Worm (Caenorhabditis elegans) whole organism, L2 larva: ENCODE measurements around the gene F56A11.6.

Source experiments
- ceh-16 ChIP-seq: fragments of 150-350 bp; optimal IDR thresholded peaks from 2 replicates; lab custom pipeline; 2014; ENCODE audit warnings: missing biosample characterization, missing genetic modification characterization
- dmd-4 ChIP-seq: sonication (generic microtip); optimal IDR thresholded peaks from 2 replicates; lab custom pipeline; 2017; ENCODE audit warnings: missing biosample characterization, missing genetic modification characterization
- elt-3 ChIP-seq: sonication (generic microtip); optimal IDR thresholded peaks from 2 replicates; lab custom pipeline; 2017; ENCODE audit warnings: missing biosample characterization, missing genetic modification characterization
- mbf-1 ChIP-seq: sonication (generic microtip); optimal IDR thresholded peaks from 2 replicates; lab custom pipeline; 2017; ENCODE audit warnings: missing biosample characterization, missing genetic modification characterization
- skn-1 ChIP-seq: sonication (generic microtip); optimal IDR thresholded peaks from 2 replicates; lab custom pipeline; 2017; ENCODE audit warnings: missing biosample characterization, missing genetic modification characterization

ce11 chrIV:615244-615643 lies 33.2 kb upstream of the F56A11.6 start, which contains the start of gene C18H7.1:
- TF ChIP-seq dmd-4 (no peak), ceh-16 (tag; lab: Kevin White, UChicago) (no peak), skn-1 (tag; lab: Kevin White, UChicago) (no peak), elt-3 (no peak), mbf-1 (tag; lab: Kevin White, UChicago) (no peak)
